Fruit fly (Drosophila melanogaster): ENCODE data around the gene CG14551.

CG14551 gene

DNA sequence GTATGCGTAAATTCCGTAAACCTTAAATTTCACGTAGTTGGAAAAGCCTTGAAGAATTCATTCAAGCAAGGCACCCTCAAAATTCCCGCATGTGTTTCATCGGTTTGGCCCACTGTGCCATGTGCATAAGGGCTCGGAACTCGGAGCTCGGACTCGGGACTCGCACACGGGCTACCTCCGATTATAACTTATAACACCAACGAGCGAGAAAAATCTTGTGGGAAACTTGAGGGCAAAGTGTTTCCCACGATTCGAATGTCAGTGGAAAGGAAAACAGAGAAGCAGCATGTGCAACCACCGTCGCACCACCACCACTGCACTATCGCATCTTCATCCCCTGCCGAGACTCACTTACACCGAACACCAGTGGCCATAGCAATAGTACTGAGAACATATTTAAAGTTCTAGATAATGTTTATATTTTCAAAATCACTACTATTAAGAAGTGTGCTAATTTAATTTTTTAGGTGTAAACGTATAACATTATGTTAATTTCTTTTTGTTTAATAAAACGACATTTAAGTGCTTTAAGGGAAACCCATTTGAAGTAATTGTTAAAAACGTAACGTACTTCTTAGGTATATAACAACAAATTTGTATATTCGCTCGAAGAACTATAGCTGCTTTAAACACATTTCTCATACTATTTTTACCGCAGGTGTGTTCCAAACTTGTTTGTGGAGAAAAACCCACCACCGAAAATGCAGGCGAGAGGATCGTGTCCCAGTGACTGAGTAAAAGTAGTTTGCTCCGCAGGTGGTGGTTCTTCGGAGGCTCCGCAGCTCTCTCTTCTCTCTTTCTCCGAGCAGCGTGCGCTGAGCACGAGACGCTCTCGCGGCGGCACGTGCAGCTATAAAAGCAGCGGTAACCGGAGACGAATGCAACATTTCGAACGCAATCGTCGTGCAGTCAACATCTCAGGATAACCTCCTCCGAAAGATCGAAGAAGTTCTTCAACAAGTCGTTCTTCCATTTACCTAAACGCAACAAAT, 26.4 kb downstream of the CG14551 start (continued):
- TF ChIP-seq CG9215 (GFP tag; IDR thresholded peaks at IDR 0.05) = peak; percentile 21; the same call in 1 of the 2 replicates
- no peak for TF ChIP-seq Doc2 (GFP tag; IDR thresholded peaks at IDR 0.05)
- peak; percentile 50 for TF ChIP-seq BtbVII (GFP tag; optimal IDR thresholded peaks at IDR 0.05)
- TF ChIP-seq Dip3 (GFP tag; optimal IDR thresholded peaks at IDR 0.05) = no peak
- peak; percentile 83 for TF ChIP-seq CG11695 (GFP tag; IDR thresholded peaks at IDR 0.05)
- TF ChIP-seq CG13287 (GFP tag; IDR thresholded peaks at IDR 0.05; ENCODE audit: partially characterized antibody) = no peak
- peak; percentile 85 for TF ChIP-seq CG10959 (GFP tag; IDR thresholded peaks at IDR 0.05)
- peak; percentile 55 for TF ChIP-seq jing (GFP tag; optimal IDR thresholded peaks at IDR 0.05)
- peak; percentile 41 for TF ChIP-seq shn (GFP tag; optimal IDR thresholded peaks at IDR 0.05)
- TF ChIP-seq hb (GFP tag; IDR thresholded peaks at IDR 0.05; ENCODE audit: partially characterized antibody) = no peak
- peak; percentile 96 for TF ChIP-seq CG2202 (tag; optimal IDR thresholded peaks at IDR 0.05)
- TF ChIP-seq trh (GFP tag; optimal IDR thresholded peaks at IDR 0.05) = peak; percentile 47
- TF ChIP-seq C15 (GFP tag; IDR thresholded peaks at IDR 0.05) = no peak
- peak; percentile 44; the same call in 1 of the 3 replicates for TF ChIP-seq CG7357 (GFP tag; IDR thresholded peaks at IDR 0.05)
- peak; percentile 52 for TF ChIP-seq CG5245 (GFP tag; optimal IDR thresholded peaks at IDR 0.05)
- TF ChIP-seq bigmax (GFP tag; optimal IDR thresholded peaks at IDR 0.05) = no peak
- TF ChIP-seq Atf6 (GFP tag; IDR thresholded peaks at IDR 0.05) = no peak
- peak; percentile 86 for TF ChIP-seq CG30431 (GFP tag; optimal IDR thresholded peaks at IDR 0.05)
- TF ChIP-seq CG10431 (GFP tag; optimal IDR thresholded peaks at IDR 0.05) = peak; percentile 92
- peak; percentile 23; the same call in 1 of the 2 replicates for TF ChIP-seq amos (GFP tag; IDR thresholded peaks at IDR 0.05; ENCODE audit: partially characterized antibody)
- TF ChIP-seq Lim3 (GFP tag; IDR thresholded peaks at IDR 0.05) = no peak
- TF ChIP-seq Meics (GFP tag; optimal IDR thresholded peaks at IDR 0.05) = peak; percentile 42
- TF ChIP-seq CG11696 (GFP tag; IDR thresholded peaks at IDR 0.05) = peak; percentile 98
- TF ChIP-seq pan (optimal IDR thresholded peaks at IDR 0.05) = no peak
- peak in 1 of 2 experiments; percentile 29 for TF ChIP-seq pan (GFP tag; optimal IDR thresholded peaks at IDR 0.05 in 1 of 2, IDR thresholded peaks at IDR 0.05 in 1 of 2)
- no peak for TF ChIP-seq fu2 (GFP tag; optimal IDR thresholded peaks at IDR 0.05)
- TF ChIP-seq Fer1 (GFP tag; optimal IDR thresholded peaks at IDR 0.05) = peak; percentile 57
- 0 out of 3 replicates have a peak, but pooled peaks have one; percentile 16 for TF ChIP-seq knrl (GFP tag; IDR thresholded peaks at IDR 0.05; ENCODE audit: partially characterized antibody)
- peak; percentile 49 for TF ChIP-seq HmgZ (tag; optimal IDR thresholded peaks at IDR 0.05)
- peak; percentile 43 for TF ChIP-seq CG12155 (GFP tag; optimal IDR thresholded peaks at IDR 0.05)
- TF ChIP-seq MBD-R2 (GFP tag; IDR thresholded peaks at IDR 0.05) = no peak
- peak; percentile 87 for TF ChIP-seq CG4424 (GFP tag; optimal IDR thresholded peaks at IDR 0.05)
- no peak for TF ChIP-seq CG31224 (GFP tag; IDR thresholded peaks at IDR 0.05)
- peak; percentile 80 for TF ChIP-seq CG12299 (tag; optimal IDR thresholded peaks at IDR 0.05)
- TF ChIP-seq CG14965 (GFP tag; optimal IDR thresholded peaks at IDR 0.05; ENCODE audit: borderline replicate concordance) = no peak
- 0 out of 2 replicates have a peak, but pooled peaks have one; percentile 35 for TF ChIP-seq sens-2 (GFP tag; IDR thresholded peaks at IDR 0.05)
- peak; percentile 80 for TF ChIP-seq CG4282 (GFP tag; optimal IDR thresholded peaks at IDR 0.05)
- no peak for TF ChIP-seq CG11456 (GFP tag; IDR thresholded peaks at IDR 0.05)
- TF ChIP-seq tgo (GFP tag; IDR thresholded peaks at IDR 0.05) = peak; percentile 54; the same call in 2 of the 3 replicates
- peak; percentile 90 for TF ChIP-seq Ets65A (GFP tag)
- no peak; the same call in 2 of the 3 replicates for TF ChIP-seq Mrtf (GFP tag; IDR thresholded peaks at IDR 0.05)
- no peak for TF ChIP-seq Lpt (GFP tag; optimal IDR thresholded peaks at IDR 0.05)
- no peak for TF ChIP-seq pfk (GFP tag; optimal IDR thresholded peaks at IDR 0.05)
- peak; percentile 70 for TF ChIP-seq Deaf1 (tag; optimal IDR thresholded peaks at IDR 0.05)
- TF ChIP-seq dati (GFP tag; IDR thresholded peaks at IDR 0.05) = no peak
- TF ChIP-seq sob (GFP tag; IDR thresholded peaks at IDR 0.05) = 0 out of 2 replicates have a peak, but pooled peaks have one; percentile 24
- TF ChIP-seq Opbp (GFP tag; IDR thresholded peaks at IDR 0.05; ENCODE audit: partially characterized antibody) = 0 out of 3 replicates have a peak, but pooled peaks have one; percentile 27
- TF ChIP-seq nom (GFP tag; optimal IDR thresholded peaks at IDR 0.05) = peak; percentile 90
- TF ChIP-seq CG17359 (tag; optimal IDR thresholded peaks at IDR 0.05) = peak; percentile 88

Measured in whole organism, embryonic.